Worm (Caenorhabditis elegans) whole organism, mixed stage, embryonic: ENCODE measurements around the gene nra-4.

ENCODE experiments used
- ceh-39 ChIP-seq: fragments of 150-350 bp; optimal IDR thresholded peaks from 2 replicates; lab custom pipeline; 2014; ENCODE audit warnings: missing biosample characterization, missing genetic modification characterization
- drap-1 ChIP-seq: fragments of 200-800 bp; sonication (Bioruptor generic); optimal IDR thresholded peaks from 3 replicates; lab custom pipeline; 2018; ENCODE audit warnings: mild to moderate bottlenecking, missing genetic modification characterization, missing compliant biosample characterization
- elt-3 ChIP-seq: fragments of 150-350 bp; optimal IDR thresholded peaks from 2 replicates; lab custom pipeline; 2014; ENCODE audit warnings: missing biosample characterization, missing genetic modification characterization
- mep-1 ChIP-seq: fragments of 150-350 bp; optimal IDR thresholded peaks from 2 replicates; lab custom pipeline; 2017; ENCODE audit warnings: missing biosample characterization, missing genetic modification reagents, missing genetic modification characterization, inconsistent platforms
- mls-2 ChIP-seq: sonication (generic microtip); optimal IDR thresholded peaks from 2 replicates; lab custom pipeline; 2016; ENCODE audit warnings: mild to moderate bottlenecking, missing genetic modification characterization, moderate library complexity, missing compliant biosample characterization
- nhr-237 ChIP-seq: fragments of 150-350 bp; optimal IDR thresholded peaks from 2 replicates; lab custom pipeline; 2014; ENCODE audit warnings: missing biosample characterization, missing genetic modification characterization
- nhr-28 ChIP-seq: fragments of 150-350 bp; optimal IDR thresholded peaks from 2 replicates; lab custom pipeline; 2014; ENCODE audit warnings: missing biosample characterization, missing genetic modification characterization
- snpc-4 ChIP-seq: fragments of 150-350 bp; optimal IDR thresholded peaks from 2 replicates; lab custom pipeline; 2014; ENCODE audit warnings: missing biosample characterization, missing genetic modification characterization
- sptf-1 ChIP-seq: sonication (generic microtip); optimal IDR thresholded peaks from 2 replicates; lab custom pipeline; 2017; ENCODE audit warnings: mild to moderate bottlenecking, missing genetic modification characterization, moderate library complexity, missing compliant biosample characterization
- unc-62 ChIP-seq: fragments of 150-350 bp; optimal IDR thresholded peaks from 2 replicates; lab custom pipeline; 2014; ENCODE audit warnings: missing biosample characterization, missing genetic modification reagents, missing genetic modification characterization

ce11 chrV:1084016-1084415 lies 35.6 kb upstream of the nra-4 start, which contains the start of gene Y50D4B.6:
- TF ChIP-seq elt-3 (tag; lab: Kevin White, UChicago) (no peak), drap-1 (no peak), ceh-39 (tag; lab: Kevin White, UChicago) (no peak), sptf-1 (tag; lab: Kevin White, UChicago) (no peak), snpc-4 (tag; lab: Kevin White, UChicago) (no peak), nhr-237 (no peak), nhr-28 (tag; lab: Kevin White, UChicago) (no peak), unc-62 (GFP tag; lab: Kevin White, UChicago) (no peak), mls-2 (tag; lab: Kevin White, UChicago) (no peak), mep-1 (tag; lab: Kevin White, UChicago) (no peak)
